Worm (Caenorhabditis elegans) whole organism, mixed stage, embryonic: ENCODE measurements around the gene bus-2.

Experiments used
- ceh-43 ChIP-seq: fragments of 200-800 bp; sonication (Bioruptor generic); optimal IDR thresholded peaks from 2 replicates; lab custom pipeline; 2018; ENCODE audit warnings: mild to moderate bottlenecking, missing genetic modification characterization, moderate library complexity, missing compliant biosample characterization
- lsy-2 ChIP-seq: fragments of 150-350 bp; optimal IDR thresholded peaks from 2 replicates; lab custom pipeline; 2014; ENCODE audit warnings: missing biosample characterization, missing genetic modification characterization
- mep-1 ChIP-seq: fragments of 150-350 bp; optimal IDR thresholded peaks from 2 replicates; lab custom pipeline; 2017; ENCODE audit warnings: missing biosample characterization, missing genetic modification reagents, missing genetic modification characterization, inconsistent platforms
- nhr-12 ChIP-seq: fragments of 150-350 bp; optimal IDR thresholded peaks from 2 replicates; lab custom pipeline; 2014; ENCODE audit warnings: missing biosample characterization, missing genetic modification characterization
- nhr-237 ChIP-seq: fragments of 150-350 bp; optimal IDR thresholded peaks from 2 replicates; lab custom pipeline; 2014; ENCODE audit warnings: missing biosample characterization, missing genetic modification characterization
- nhr-76 ChIP-seq: sonication (generic microtip); optimal IDR thresholded peaks from 2 replicates; lab custom pipeline; 2017; ENCODE audit warnings: missing biosample characterization, missing genetic modification characterization
- snpc-4 ChIP-seq: fragments of 150-350 bp; optimal IDR thresholded peaks from 2 replicates; lab custom pipeline; 2014; ENCODE audit warnings: missing biosample characterization, missing genetic modification characterization
- unc-39 ChIP-seq: fragments of 150-350 bp; optimal IDR thresholded peaks from 2 replicates; lab custom pipeline; 2014; ENCODE audit warnings: missing biosample characterization, missing genetic modification characterization
- unc-62 ChIP-seq: fragments of 150-350 bp; optimal IDR thresholded peaks from 2 replicates; lab custom pipeline; 2014; ENCODE audit warnings: missing biosample characterization, missing genetic modification reagents, missing genetic modification characterization
- ztf-11 ChIP-seq: fragments of 150-350 bp; optimal IDR thresholded peaks from 2 replicates; lab custom pipeline; 2014; ENCODE audit warnings: missing biosample characterization, missing genetic modification characterization

ce11 chrIV:1720474-1720873 lies 20.8 kb downstream of the bus-2 start, which contains the start of gene epic-2:
- TF ChIP-seq lsy-2 (no peak), unc-39 (tag; lab: Kevin White, UChicago) (no peak), ztf-11 (tag; lab: Kevin White, UChicago) (no peak), nhr-12 (tag; lab: Kevin White, UChicago) (no peak), nhr-237 (tag; lab: Kevin White, UChicago) (no peak), snpc-4 (tag; lab: Kevin White, UChicago) (no peak), mep-1 (tag; lab: Kevin White, UChicago) (no peak), unc-62 (GFP tag; lab: Kevin White, UChicago) (no peak), ceh-43 (GFP tag; lab: Kevin White, UChicago) (no peak), nhr-76 (tag; lab: Kevin White, UChicago) (no peak)
